Worm (Caenorhabditis elegans) whole organism, midembryonic: ENCODE measurements around the gene Y2H9A.6.

Experiments
- T22C8.4 ChIP-seq: fragments of 200-800 bp; sonication (Bioruptor generic); IDR thresholded peaks from 2 replicates; pipeline ENCODE4 v1.3.6; 2022; ENCODE audit warnings: missing genetic modification characterization, missing compliant biosample characterization
- cog-1 ChIP-seq: sonication (generic microtip); optimal IDR thresholded peaks from 2 replicates; lab custom pipeline; 2016; ENCODE audit warnings: missing genetic modification characterization, missing compliant biosample characterization
- flt-1 ChIP-seq: fragments of 200-800 bp; sonication (Bioruptor generic); IDR thresholded peaks from 2 replicates; pipeline ENCODE4 v1.3.6; 2022; ENCODE audit warnings: missing genetic modification characterization, missing compliant biosample characterization
- klf-2 ChIP-seq: fragments of 200-800 bp; sonication (Bioruptor generic); conservative IDR thresholded peaks from 2 replicates; pipeline ENCODE4 v1.3.6; 2022; ENCODE audit warnings: missing genetic modification reagents, missing genetic modification characterization, missing compliant biosample characterization
- med-1 ChIP-seq: sonication (generic microtip); optimal IDR thresholded peaks from 2 replicates; lab custom pipeline; 2017; ENCODE audit warnings: missing genetic modification characterization, mild to moderate bottlenecking, missing compliant biosample characterization, antibody characterized with exemption, missing genetic modification reagents; ENCODE audit not compliant: insufficient read depth
- ref-1 ChIP-seq: fragments of 200-800 bp; sonication (Bioruptor generic); conservative IDR thresholded peaks from 2 replicates; pipeline ENCODE4 v1.3.6; 2022; ENCODE audit warnings: missing genetic modification reagents, missing genetic modification characterization, missing compliant biosample characterization
- tab-1 ChIP-seq: fragments of 200-800 bp; sonication (Bioruptor generic); IDR thresholded peaks from 2 replicates; pipeline ENCODE4 v1.3.6; 2022; ENCODE audit warnings: missing genetic modification characterization, missing compliant biosample characterization
- ztf-23 ChIP-seq: fragments of 200-800 bp; sonication (Bioruptor generic); IDR thresholded peaks from 2 replicates; pipeline ENCODE4 v1.3.6; 2022; ENCODE audit warnings: missing genetic modification reagents, missing genetic modification characterization, missing compliant biosample characterization
- ztf-29 ChIP-seq: fragments of 200-800 bp; sonication (Bioruptor generic); IDR thresholded peaks from 2 replicates; pipeline ENCODE4 v1.3.6; 2022; ENCODE audit warnings: missing genetic modification reagents, missing genetic modification characterization, missing compliant biosample characterization

DNA sequence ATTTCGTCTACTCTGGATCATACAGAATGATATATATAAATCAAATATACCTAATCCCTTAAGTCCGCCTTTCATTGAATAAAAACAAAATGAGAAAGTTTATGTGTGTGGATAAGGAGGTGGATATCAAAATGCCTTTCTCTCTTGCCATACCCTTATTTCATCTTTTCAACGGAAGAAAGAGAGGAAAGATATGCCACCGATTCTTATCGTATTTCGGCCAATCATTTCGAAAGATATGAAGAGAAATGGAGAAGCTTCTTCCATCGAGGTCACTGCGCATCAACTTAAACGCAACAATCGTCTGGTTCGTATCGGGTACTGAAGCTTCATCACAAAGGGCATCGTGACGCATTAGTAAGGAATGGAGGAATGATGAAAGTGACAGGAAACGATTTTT, 30.3 kb upstream of the Y2H9A.6 start:
- TF ChIP-seq ztf-29 (GFP tag; lab: Robert Waterston, UW) (no peak), tab-1 (GFP tag; lab: Robert Waterston, UW) (no peak), T22C8.4 (GFP tag; lab: Robert Waterston, UW) (no peak), klf-2 (GFP tag; lab: Robert Waterston, UW) (no peak), flt-1 (GFP tag; lab: Robert Waterston, UW) (no peak), ztf-23 (GFP tag; lab: Robert Waterston, UW) (no peak), cog-1 (tag; lab: Kevin White, UChicago) (no peak), med-1 (GFP tag; lab: Kevin White, UChicago) (no peak), ref-1 (GFP tag; lab: Robert Waterston, UW) (no peak)
